Fruit fly (Drosophila melanogaster) whole organism, larva: ENCODE data around the gene Pi3K68D.

ENCODE experiments used
- noc ChIP-seq: fragments of 200-800 bp; sonication (Bioruptor generic); optimal IDR thresholded peaks from 3 replicates; lab custom pipeline; 2019; ENCODE audit warnings: missing biosample characterization, mild to moderate bottlenecking, missing genetic modification characterization, moderate library complexity

The Pi3K68D gene

dm6 chr3L:11728147-11728546 lies 61.7 kb downstream of the Pi3K68D start, which contains the start of gene sunn:
sunn (plus strand) TSS chr3L:11728348.
- TF ChIP-seq noc (tag; lab: Kevin White, UChicago): no peak
